Worm (Caenorhabditis elegans): Measurements from ENCODE around the gene F56D6.20.

DNA sequence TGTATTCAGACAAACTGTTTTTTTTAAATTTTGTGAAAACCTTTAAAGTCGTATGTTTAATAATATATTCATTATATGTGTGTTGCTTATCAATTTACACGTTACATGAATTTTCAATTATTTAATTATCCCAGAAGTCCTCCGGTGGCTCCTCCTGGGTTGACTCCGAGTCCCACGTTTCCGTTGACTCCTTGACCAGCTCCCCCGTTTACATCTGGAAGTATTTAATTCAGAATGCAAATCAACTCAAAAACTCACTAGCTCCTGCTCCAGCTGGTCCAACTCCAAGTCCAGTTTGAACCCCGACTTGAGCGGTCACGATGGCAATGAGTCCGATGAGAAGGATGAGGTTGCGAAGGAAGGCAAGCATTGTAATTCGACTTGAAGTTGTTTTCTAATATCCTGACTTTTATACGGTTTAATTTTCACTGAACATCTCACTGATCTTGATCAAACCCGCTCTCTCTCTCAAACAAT is 18.7 kb upstream of the F56D6.20 start, which contains the start of gene F56D6.8:
- TF ChIP-seq ets-4 (GFP tag; optimal IDR thresholded peaks at IDR 0.05) = no peak
- TF ChIP-seq let-526 (GFP tag; IDR thresholded peaks at IDR 0.05) = no peak
- TF ChIP-seq bed-2 (GFP tag; IDR thresholded peaks at IDR 0.05) = no peak
- no peak for TF ChIP-seq ztf-6 (GFP tag; IDR thresholded peaks at IDR 0.05)
- no peak for TF ChIP-seq dpff-1 (tag; optimal IDR thresholded peaks at IDR 0.05)
- TF ChIP-seq mes-4 (tag; optimal IDR thresholded peaks at IDR 0.05) = no peak
- TF ChIP-seq sdz-38 (tag; optimal IDR thresholded peaks at IDR 0.05) = no peak
- TF ChIP-seq gei-17 (GFP tag; optimal IDR thresholded peaks at IDR 0.05) = no peak
- no peak for TF ChIP-seq B0261.1 (tag; optimal IDR thresholded peaks at IDR 0.05)
- TF ChIP-seq madf-8 (GFP tag; conservative IDR thresholded peaks at IDR 0.05) = no peak
- no peak for TF ChIP-seq hmg-1.2 (GFP tag; IDR thresholded peaks at IDR 0.05)

All from whole organism, young adult.